Worm (Caenorhabditis elegans): ENCODE results near the gene mtq-2.

DNA sequence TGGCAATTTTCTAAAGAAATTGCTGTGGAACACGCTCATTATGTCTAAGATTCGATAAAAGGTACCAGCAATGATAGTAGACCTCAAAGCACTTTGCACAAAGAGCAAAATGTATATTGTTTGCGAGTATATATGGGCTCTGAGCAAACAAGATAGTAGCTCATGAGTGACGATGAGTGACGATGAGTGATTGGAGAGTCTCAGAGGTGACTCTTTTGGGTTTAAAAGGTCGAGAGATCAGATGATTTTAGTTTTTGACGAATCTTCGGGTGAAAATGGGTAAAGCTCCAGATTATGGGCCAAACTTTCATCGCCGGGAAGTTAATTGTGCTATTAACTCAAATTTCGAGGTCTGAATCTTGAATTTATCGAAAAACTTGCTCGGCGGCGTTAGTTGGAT lies 7.5 kb upstream of the mtq-2 start:
- no peak for TF ChIP-seq nhr-77 (tag; optimal IDR thresholded peaks at IDR 0.05)
- TF ChIP-seq ceh-82 (tag; optimal IDR thresholded peaks at IDR 0.05) = no peak
- no peak for TF ChIP-seq ets-5 (GFP tag; IDR thresholded peaks at IDR 0.05)
- no peak for TF ChIP-seq tbx-2 (tag; optimal IDR thresholded peaks at IDR 0.05)
- no peak for TF ChIP-seq pag-3 (tag; optimal IDR thresholded peaks at IDR 0.05; ENCODE audit: borderline replicate concordance, insufficient read depth)
- TF ChIP-seq ama-1 (optimal IDR thresholded peaks at IDR 0.05) = no peak
- no peak for TF ChIP-seq jun-1 (tag; optimal IDR thresholded peaks at IDR 0.05)
- no peak for TF ChIP-seq unc-62 (GFP tag; optimal IDR thresholded peaks at IDR 0.05)

Data from whole organism, L1 larva.